Fruit fly (Drosophila melanogaster): Measurements from ENCODE around the gene cocoon.

DNA sequence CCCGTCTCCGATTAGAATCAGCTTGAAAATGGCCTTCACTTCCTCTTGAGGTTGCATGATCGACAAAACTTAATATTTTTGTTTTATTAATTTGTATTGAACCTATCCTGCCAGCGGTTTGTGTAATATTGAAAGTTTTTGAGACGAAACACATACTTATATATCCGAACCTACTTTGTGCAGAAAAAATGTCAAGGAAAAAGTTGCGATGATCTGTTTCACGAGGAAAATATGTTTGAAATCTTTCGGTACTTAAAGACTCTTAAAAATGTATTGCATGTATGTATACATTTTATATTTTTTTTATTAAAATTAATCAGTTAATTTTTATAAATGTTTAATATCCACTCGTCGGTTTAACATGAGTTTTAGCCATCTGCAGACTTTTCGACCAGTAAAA lies 11.4 kb upstream of the cocoon start, which contains the start of gene Ran-like:
- TF ChIP-seq CTCF (optimal IDR thresholded peaks at IDR 0.05) (no peak), CG8478 (optimal IDR thresholded peaks at IDR 0.05) (no peak)
